Worm (Caenorhabditis elegans) whole organism, L1 larva: ENCODE measurements around the gene T08B1.4.

Source experiments
- C16A3.4 ChIP-seq: fragments of 150-350 bp; optimal IDR thresholded peaks from 2 replicates; lab custom pipeline; 2014; ENCODE audit warnings: missing biosample characterization, missing genetic modification characterization
- blmp-1 ChIP-seq: fragments of 150-350 bp; optimal IDR thresholded peaks from 2 replicates; lab custom pipeline; 2014; ENCODE audit warnings: missing biosample characterization, missing genetic modification characterization
- ceh-82 ChIP-seq, 3 experiments: fragments of 150-350 bp in 1 of 3; sonication (generic microtip) in 2 of 3; optimal IDR thresholded peaks; 2 replicates each; lab custom pipeline; 2014 to 2017; ENCODE audit warnings: missing biosample characterization in 3 of 3, missing genetic modification characterization in 3 of 3
- grh-1 ChIP-seq: fragments of 200-800 bp; sonication (Bioruptor generic); IDR thresholded peaks from 2 replicates; pipeline ENCODE4 v1.3.6; 2022; ENCODE audit warnings: missing genetic modification reagents, missing genetic modification characterization, missing compliant biosample characterization
- jun-1 ChIP-seq: fragments of 150-350 bp; optimal IDR thresholded peaks from 2 replicates; lab custom pipeline; 2014; ENCODE audit warnings: missing biosample characterization, missing genetic modification reagents, missing genetic modification characterization
- lin-15B ChIP-seq: fragments of 150-350 bp; sonication (generic microtip); optimal IDR thresholded peaks from 3 replicates; lab custom pipeline; 2014; ENCODE audit warnings: missing biosample characterization, missing genetic modification characterization
- nhr-71 ChIP-seq: sonication (generic microtip); optimal IDR thresholded peaks from 2 replicates; lab custom pipeline; 2016; ENCODE audit warnings: mild to moderate bottlenecking, missing genetic modification characterization, moderate library complexity, missing compliant biosample characterization
- nhr-77 ChIP-seq: fragments of 150-350 bp; optimal IDR thresholded peaks from 2 replicates; lab custom pipeline; 2014; ENCODE audit warnings: missing biosample characterization, missing genetic modification characterization
- sptf-1 ChIP-seq: fragments of 150-350 bp; optimal IDR thresholded peaks from 2 replicates; lab custom pipeline; 2014; ENCODE audit warnings: missing biosample characterization, missing genetic modification characterization
- zag-1 ChIP-seq: fragments of 150-350 bp; optimal IDR thresholded peaks from 2 replicates; lab custom pipeline; 2014; ENCODE audit warnings: missing biosample characterization, missing genetic modification characterization

- TF ChIP-seq lin-15B (tag; lab: Kevin White, UChicago) (no peak), zag-1 (tag; lab: Kevin White, UChicago) (no peak), blmp-1 (tag; lab: Kevin White, UChicago) (peak; percentile 51), jun-1 (tag; lab: Kevin White, UChicago) (no peak), grh-1 (GFP tag; lab: Robert Waterston, UW) (no peak), ceh-82 (tag; optimal IDR thresholded peaks at IDR 0.05; lab: Kevin White, UChicago) (no peak), C16A3.4 (tag; lab: Kevin White, UChicago) (no peak), sptf-1 (tag; lab: Kevin White, UChicago) (no peak), nhr-71 (no peak), nhr-77 (tag; lab: Kevin White, UChicago) (no peak)
Observed at ce11 chrV:1968809-1969208, 10.3 kb upstream of the T08B1.4 start.
